Worm (Caenorhabditis elegans): Measurements from ENCODE around the gene D2007.1.
A peak's percentile ranks its signal among the peaks of the same experiment; 100 is the strongest.

D2007.1 gene

DNA sequence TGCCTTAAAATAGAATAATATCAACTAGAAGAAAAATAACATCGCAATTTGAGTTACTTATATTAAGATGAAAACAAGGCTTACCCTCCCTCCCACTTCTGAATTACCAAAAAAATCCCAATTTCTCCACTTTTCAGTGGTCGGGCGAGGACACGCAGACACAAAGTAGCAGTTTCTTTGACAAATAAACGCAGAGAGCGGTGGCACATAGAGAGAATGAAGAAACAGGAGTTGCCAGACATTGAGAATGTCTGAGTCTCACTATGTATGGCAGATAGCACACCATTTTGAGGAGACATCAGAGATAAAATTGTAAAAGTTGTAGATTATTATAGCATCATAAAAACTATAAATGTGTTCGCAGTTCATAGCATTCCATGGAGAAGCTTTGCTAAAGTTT is 30.0 kb upstream of the D2007.1 start:
- TF ChIP-seq lin-11 (tag; optimal IDR thresholded peaks at IDR 0.05) (no peak), nhr-232 (tag; optimal IDR thresholded peaks at IDR 0.05) (no peak), elt-2 (tag; optimal IDR thresholded peaks at IDR 0.05) (peak; percentile 18), hlh-13 (GFP tag; optimal IDR thresholded peaks at IDR 0.05) (no peak), madf-2 (tag; optimal IDR thresholded peaks at IDR 0.05) (no peak), nfya-1 (tag; optimal IDR thresholded peaks at IDR 0.05) (peak; percentile 63), sox-2 (GFP tag; IDR thresholded peaks at IDR 0.05) (no peak), tbx-2 (tag; optimal IDR thresholded peaks at IDR 0.05) (peak; percentile 30), dve-1 (tag; optimal IDR thresholded peaks at IDR 0.05) (peak; percentile 10), ets-4 (tag; optimal IDR thresholded peaks at IDR 0.05) (no peak), K02D7.2 (tag; optimal IDR thresholded peaks at IDR 0.05) (no peak), lim-6 (tag; optimal IDR thresholded peaks at IDR 0.05) (no peak), ceh-24 (tag; optimal IDR thresholded peaks at IDR 0.05) (no peak), pqm-1 (tag; optimal IDR thresholded peaks at IDR 0.05) (no peak)

ce11 chrIII:8126978-8127377 is 28.3 kb upstream of the D2007.1 start:
- peak; percentile 1 for TF ChIP-seq elt-2 (tag; optimal IDR thresholded peaks at IDR 0.05)
- peak; percentile 29 for TF ChIP-seq ceh-14 (tag; optimal IDR thresholded peaks at IDR 0.05)
- no peak for TF ChIP-seq odd-2 (tag; optimal IDR thresholded peaks at IDR 0.05)
- TF ChIP-seq hlh-13 (GFP tag; optimal IDR thresholded peaks at IDR 0.05): no peak
- TF ChIP-seq pha-4 (tag; optimal IDR thresholded peaks at IDR 0.05): no peak
- TF ChIP-seq unc-86 (tag; optimal IDR thresholded peaks at IDR 0.05): no peak
- TF ChIP-seq tbx-7 (tag; optimal IDR thresholded peaks at IDR 0.05): no peak
- peak; percentile 23 for TF ChIP-seq tbx-2 (tag; optimal IDR thresholded peaks at IDR 0.05)
- no peak for TF ChIP-seq ama-1 (optimal IDR thresholded peaks at IDR 0.05)
- TF ChIP-seq pqm-1 (tag; optimal IDR thresholded peaks at IDR 0.05): no peak
- no peak for TF ChIP-seq nhr-11 (tag; optimal IDR thresholded peaks at IDR 0.05)
- TF ChIP-seq ceh-34 (tag; optimal IDR thresholded peaks at IDR 0.05): peak; percentile 38
- TF ChIP-seq ref-2 (tag; optimal IDR thresholded peaks at IDR 0.05): peak; percentile 34
- TF ChIP-seq ttx-3 (tag; optimal IDR thresholded peaks at IDR 0.05): no peak
- no peak for TF ChIP-seq zip-5 (tag; optimal IDR thresholded peaks at IDR 0.05)
- TF ChIP-seq fax-1 (tag; optimal IDR thresholded peaks at IDR 0.05): no peak
- TF ChIP-seq gmeb-2 (tag; optimal IDR thresholded peaks at IDR 0.05): no peak
- TF ChIP-seq unc-42 (tag; optimal IDR thresholded peaks at IDR 0.05): peak; percentile 32
- TF ChIP-seq che-1 (tag; optimal IDR thresholded peaks at IDR 0.05): no peak
- no peak for TF ChIP-seq ceh-30 (tag; optimal IDR thresholded peaks at IDR 0.05)
- no peak for TF ChIP-seq pax-1 (tag; optimal IDR thresholded peaks at IDR 0.05)
- no peak for TF ChIP-seq hlh-6 (tag; optimal IDR thresholded peaks at IDR 0.05)
- TF ChIP-seq ceh-2 (tag; optimal IDR thresholded peaks at IDR 0.05): peak; percentile 28
- no peak for TF ChIP-seq unc-3 (GFP tag; conservative IDR thresholded peaks at IDR 0.05)
- no peak for TF ChIP-seq unc-3 (tag; optimal IDR thresholded peaks at IDR 0.05)
- TF ChIP-seq nfya-1 (tag; optimal IDR thresholded peaks at IDR 0.05): peak; percentile 15
- TF ChIP-seq hlh-30 (tag; optimal IDR thresholded peaks at IDR 0.05; ENCODE audit: insufficient read depth): peak; percentile 22
- peak; percentile 21 for TF ChIP-seq ceh-18 (tag; optimal IDR thresholded peaks at IDR 0.05)
- TF ChIP-seq unc-55 (GFP tag; optimal IDR thresholded peaks at IDR 0.05): no peak
- no peak for TF ChIP-seq mec-3 (tag; optimal IDR thresholded peaks at IDR 0.05; ENCODE audit: borderline replicate concordance)
- TF ChIP-seq fkh-6 (tag; optimal IDR thresholded peaks at IDR 0.05): no peak
- no peak for TF ChIP-seq ceh-6 (GFP tag; optimal IDR thresholded peaks at IDR 0.05)
- TF ChIP-seq nhr-232 (tag; optimal IDR thresholded peaks at IDR 0.05): no peak
- no peak for TF ChIP-seq ceh-45 (GFP tag; IDR thresholded peaks at IDR 0.05)
- no peak for TF ChIP-seq eyg-1 (tag; optimal IDR thresholded peaks at IDR 0.05)
- no peak for TF ChIP-seq pag-3 (tag; optimal IDR thresholded peaks at IDR 0.05; ENCODE audit: borderline replicate concordance)
- peak; percentile 37 for TF ChIP-seq sdc-2 (tag; optimal IDR thresholded peaks at IDR 0.05)
- peak; percentile 9 for TF ChIP-seq rnt-1 (tag; optimal IDR thresholded peaks at IDR 0.05)
- TF ChIP-seq elt-4 (tag; optimal IDR thresholded peaks at IDR 0.05): no peak
- TF ChIP-seq lim-6 (tag; optimal IDR thresholded peaks at IDR 0.05): no peak
- TF ChIP-seq pat-9 (tag; optimal IDR thresholded peaks at IDR 0.05): no peak
- TF ChIP-seq syd-9 (tag; optimal IDR thresholded peaks at IDR 0.05): peak; percentile 57
- peak; percentile 65 for TF ChIP-seq ceh-31 (tag; optimal IDR thresholded peaks at IDR 0.05)
- no peak for TF ChIP-seq hlh-15 (tag; optimal IDR thresholded peaks at IDR 0.05)
- TF ChIP-seq npax-4 (tag; optimal IDR thresholded peaks at IDR 0.05): no peak

All from whole organism, late embryonic.